Worm (Caenorhabditis elegans) whole organism, L4/young adult: Measurements from ENCODE around the gene spdl-1.

Experiments
- W03F9.2 ChIP-seq: fragments of 150-350 bp; optimal IDR thresholded peaks from 2 replicates; lab custom pipeline; 2014; ENCODE audit warnings: missing biosample characterization, missing genetic modification characterization
- dao-5 ChIP-seq: sonication (generic microtip); optimal IDR thresholded peaks from 2 replicates; lab custom pipeline; 2016; ENCODE audit warnings: missing genotype, missing genetic modification characterization, moderate library complexity, missing compliant biosample characterization
- him-1 ChIP-seq: sonication (generic microtip); optimal IDR thresholded peaks from 2 replicates; lab custom pipeline; 2016; ENCODE audit warnings: missing genotype, missing genetic modification reagents, missing genetic modification characterization, missing compliant biosample characterization

DNA sequence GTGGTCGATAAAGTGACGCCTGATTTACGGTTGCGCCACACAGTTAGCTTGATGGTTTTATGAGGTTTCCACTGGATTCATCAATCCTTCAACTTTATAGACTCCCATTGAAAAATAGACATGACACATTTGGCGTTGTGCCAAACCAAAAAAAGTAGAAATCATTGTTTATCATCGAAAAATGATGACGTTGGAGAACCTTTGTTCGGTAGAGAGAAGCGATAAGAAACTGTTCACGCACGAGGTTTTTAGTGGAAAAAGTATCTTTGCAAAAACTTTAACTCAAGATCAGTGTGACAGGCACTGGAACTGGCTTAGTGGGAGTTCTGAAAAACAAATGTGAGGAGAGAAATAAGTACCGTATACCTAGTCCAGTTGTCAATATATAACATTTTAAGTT lies 32.3 kb downstream of the spdl-1 start:
- TF ChIP-seq him-1 (tag; lab: Kevin White, UChicago) (no peak), W03F9.2 (tag; lab: Kevin White, UChicago) (no peak), dao-5 (tag; lab: Kevin White, UChicago) (no peak)
